Worm (Caenorhabditis elegans) whole organism, early embryonic: ENCODE data around the gene hlh-4.

Experiments
- B0310.2 ChIP-seq: sonication (generic microtip); optimal IDR thresholded peaks from 2 replicates; lab custom pipeline; 2016; ENCODE audit warnings: mild to moderate bottlenecking, missing genetic modification characterization, missing compliant biosample characterization
- ama-1 ChIP-seq: fragments of 150-350 bp; optimal IDR thresholded peaks from 2 replicates; lab custom pipeline; 2014
- ceh-13 ChIP-seq: fragments of 200-800 bp; sonication (Bioruptor generic); optimal IDR thresholded peaks from 2 replicates; lab custom pipeline; 2018; ENCODE audit warnings: mild to moderate bottlenecking, missing genetic modification characterization, missing compliant biosample characterization
- ets-7 ChIP-seq: sonication (generic microtip); optimal IDR thresholded peaks from 2 replicates; lab custom pipeline; 2016; ENCODE audit warnings: missing genotype, missing genetic modification characterization, missing compliant biosample characterization
- flt-1 ChIP-seq: fragments of 200-800 bp; sonication (Bioruptor generic); IDR thresholded peaks from 2 replicates; pipeline ENCODE4 v1.3.6; 2022; ENCODE audit warnings: missing genetic modification characterization, missing compliant biosample characterization
- hmg-4 ChIP-seq: fragments of 200-800 bp; sonication (Bioruptor generic); optimal IDR thresholded peaks from 2 replicates; lab custom pipeline; 2018; ENCODE audit warnings: mild to moderate bottlenecking, missing genetic modification characterization, missing compliant biosample characterization
- hnd-1 ChIP-seq: sonication (generic microtip); optimal IDR thresholded peaks from 2 replicates; lab custom pipeline; 2016; ENCODE audit warnings: missing genetic modification characterization, missing compliant biosample characterization
- sea-1 ChIP-seq: fragments of 200-800 bp; sonication (Bioruptor generic); conservative IDR thresholded peaks from 2 replicates; pipeline ENCODE4 v1.3.6; 2022; ENCODE audit warnings: missing genetic modification characterization, missing compliant biosample characterization
- tbx-11 ChIP-seq: fragments of 200-800 bp; sonication (Bioruptor generic); IDR thresholded peaks from 2 replicates; pipeline ENCODE4 v1.3.6; 2022; ENCODE audit warnings: missing genetic modification characterization, missing compliant biosample characterization
- tbx-37 ChIP-seq: fragments of 200-800 bp; sonication (Bioruptor generic); conservative IDR thresholded peaks from 2 replicates; pipeline ENCODE4 v1.3.6; 2022; ENCODE audit warnings: missing genetic modification reagents, missing genetic modification characterization, missing compliant biosample characterization

DNA sequence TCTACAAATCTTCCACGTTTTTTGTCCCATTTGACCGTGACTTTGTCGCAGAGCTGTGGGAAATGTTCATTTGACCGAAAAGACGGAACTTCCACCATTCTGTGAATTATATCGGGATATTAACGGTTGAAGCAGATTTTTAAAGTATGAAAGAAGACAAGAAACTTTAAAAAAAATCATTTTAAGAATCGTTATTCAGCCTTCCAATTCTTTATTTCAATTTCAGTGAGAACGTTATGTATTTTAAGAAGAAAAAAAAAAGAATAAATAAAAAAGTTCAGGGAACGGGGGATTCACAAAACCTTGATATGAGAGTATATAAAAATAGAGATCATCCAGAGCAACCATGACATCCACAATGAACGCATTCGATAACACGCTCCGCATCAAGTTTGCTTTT is 44.4 kb downstream of the hlh-4 start, which contains the start of gene set-3:
- TF ChIP-seq hmg-4 (GFP tag; lab: Kevin White, UChicago) = no peak
- no peak for TF ChIP-seq ets-7
- TF ChIP-seq tbx-11 (GFP tag; lab: Robert Waterston, UW) = no peak
- TF ChIP-seq ama-1 (lab: Kevin White, UChicago) = no peak
- no peak for TF ChIP-seq hnd-1 (tag; lab: Kevin White, UChicago)
- no peak for TF ChIP-seq flt-1
- no peak for TF ChIP-seq B0310.2 (tag; lab: Kevin White, UChicago)
- no peak for TF ChIP-seq ceh-13 (GFP tag; lab: Kevin White, UChicago)
- no peak for TF ChIP-seq tbx-37
- TF ChIP-seq sea-1 (GFP tag; lab: Robert Waterston, UW) = no peak
